Worm (Caenorhabditis elegans): ENCODE measurements around the gene tre-3.

ce11 chrV:11715797-11716196, at the start of gene tre-3:
- TF ChIP-seq T22C8.4 (GFP tag; IDR thresholded peaks at IDR 0.05), result no peak
- TF ChIP-seq ztf-23 (GFP tag; IDR thresholded peaks at IDR 0.05), result no peak

All from whole organism, midembryonic.